Fruit fly (Drosophila melanogaster) whole organism, embryonic: ENCODE data around the gene TwdlP.

Experiments
- Bteb2 ChIP-seq: fragments of 200-800 bp; sonication (Bioruptor generic); optimal IDR thresholded peaks from 2 replicates; lab custom pipeline; 2016; ENCODE audit warnings: missing biosample characterization, missing genetic modification characterization
- CG43689 ChIP-seq: fragments of 200-800 bp; sonication (Bioruptor generic); IDR thresholded peaks from 2 replicates; pipeline ENCODE4 v1.3.6; 2022; ENCODE audit warnings: missing biosample characterization, missing genetic modification characterization
- CG6654 ChIP-seq: fragments of 200-800 bp; sonication (Bioruptor generic); optimal IDR thresholded peaks from 2 replicates; lab custom pipeline; 2017; ENCODE audit warnings: missing biosample characterization, mild to moderate bottlenecking, missing genetic modification characterization
- CG6854 ChIP-seq: fragments of 200-800 bp; sonication (Bioruptor generic); optimal IDR thresholded peaks from 3 replicates; lab custom pipeline; 2017; ENCODE audit warnings: missing biosample characterization, mild to moderate bottlenecking, missing genetic modification characterization
- Hey ChIP-seq: fragments of 200-800 bp; sonication (Bioruptor generic); optimal IDR thresholded peaks from 3 replicates; lab custom pipeline; 2018; ENCODE audit warnings: missing biosample characterization, mild to moderate bottlenecking, missing genetic modification characterization
- Hr39 ChIP-seq: fragments of >200 bp; optimal IDR thresholded peaks from 2 replicates; lab custom pipeline; 2017
- YL-1 ChIP-seq: fragments of 200-800 bp; sonication (Bioruptor generic); optimal IDR thresholded peaks from 3 replicates; lab custom pipeline; 2017; ENCODE audit warnings: missing biosample characterization, mild to moderate bottlenecking, missing genetic modification characterization
- knrl ChIP-seq: fragments of 200-800 bp; sonication (Bioruptor generic); IDR thresholded peaks from 3 replicates; pipeline ENCODE4 v1.3.6; 2022; ENCODE audit warnings: missing biosample characterization, missing genetic modification characterization; ENCODE audit not compliant: partially characterized antibody

DNA sequence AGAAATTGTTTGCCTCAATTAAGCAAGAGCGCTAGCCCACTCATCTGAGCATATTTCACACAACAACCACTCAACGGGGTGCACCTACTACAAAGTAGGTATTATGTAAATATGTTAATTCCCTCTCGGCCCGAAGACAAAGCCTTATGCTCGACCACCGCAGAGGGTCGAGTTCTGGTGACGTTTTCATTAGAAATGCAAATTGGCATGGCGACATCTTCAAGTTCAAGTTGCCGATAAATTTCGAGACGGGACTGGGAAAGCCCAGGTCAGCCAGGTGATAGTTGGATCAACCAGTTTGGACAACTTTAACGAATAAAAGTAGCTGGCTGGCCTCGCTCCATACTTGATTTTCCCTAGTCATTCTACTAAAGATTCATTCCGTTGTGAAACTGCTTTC is 5.7 kb downstream of the TwdlP start:
- TF ChIP-seq CG43689 (GFP tag; lab: Robert Waterston, UW) (no peak), Hr39 (lab: Kevin White, UChicago) (no peak), knrl (GFP tag; lab: Robert Waterston, UW) (no peak), CG6854 (GFP tag; lab: Kevin White, UChicago) (no peak), Hey (no peak), CG6654 (GFP tag; lab: Kevin White, UChicago) (no peak), Bteb2 (GFP tag; lab: Kevin White, UChicago) (no peak), YL-1 (GFP tag; lab: Kevin White, UChicago) (no peak)
